Worm (Caenorhabditis elegans) whole organism, L1 larva: ENCODE data around the gene C16C8.7.

Experiments used
- F16B12.6 ChIP-seq: fragments of 150-350 bp; optimal IDR thresholded peaks from 2 replicates; lab custom pipeline; 2014; ENCODE audit warnings: missing biosample characterization, missing genetic modification characterization
- Y116A8C.19 ChIP-seq: sonication (generic microtip); optimal IDR thresholded peaks from 2 replicates; lab custom pipeline; 2016; ENCODE audit warnings: missing compliant biosample characterization, missing genetic modification characterization, borderline replicate concordance
- alr-1 ChIP-seq: fragments of 200-800 bp; sonication (Bioruptor generic); optimal IDR thresholded peaks from 2 replicates; lab custom pipeline; 2018; ENCODE audit warnings: borderline replicate concordance, mild to moderate bottlenecking, missing genetic modification characterization, missing compliant biosample characterization
- blmp-1 ChIP-seq: fragments of 150-350 bp; optimal IDR thresholded peaks from 2 replicates; lab custom pipeline; 2014; ENCODE audit warnings: missing biosample characterization, missing genetic modification characterization
- ceh-63 ChIP-seq: fragments of 200-800 bp; sonication (Bioruptor generic); optimal IDR thresholded peaks from 2 replicates; lab custom pipeline; 2018; ENCODE audit warnings: mild to moderate bottlenecking, missing genetic modification characterization, missing compliant biosample characterization
- ceh-88 ChIP-seq: fragments of 200-800 bp; sonication (Bioruptor generic); IDR thresholded peaks from 2 replicates; pipeline ENCODE4 v1.3.6; 2022; ENCODE audit warnings: missing genetic modification characterization, missing compliant biosample characterization
- ceh-90 ChIP-seq: sonication (generic microtip); optimal IDR thresholded peaks from 2 replicates; lab custom pipeline; 2016; ENCODE audit warnings: missing genetic modification characterization, missing compliant biosample characterization
- ces-1 ChIP-seq: fragments of 150-350 bp; optimal IDR thresholded peaks from 2 replicates; lab custom pipeline; 2014; ENCODE audit warnings: missing biosample characterization, missing genetic modification reagents, missing genetic modification characterization
- dsc-1 ChIP-seq: sonication (generic microtip); optimal IDR thresholded peaks from 2 replicates; lab custom pipeline; 2016; ENCODE audit warnings: mild to moderate bottlenecking, missing genetic modification characterization, missing compliant biosample characterization
- efl-1 ChIP-seq, 4 experiments: fragments of 150-350 bp; optimal IDR thresholded peaks in 3 of 4; peaks in 1 of 4; 1 replicate in 1 of 4; 2 replicates in 3 of 4; lab custom pipeline; 2014; ENCODE audit warnings: missing biosample characterization in 2 of 4, missing genetic modification characterization in 2 of 4, missing genetic modification reagents in 2 of 4
- egl-13 ChIP-seq: sonication (generic microtip); optimal IDR thresholded peaks from 2 replicates; lab custom pipeline; 2016; ENCODE audit warnings: missing genotype, missing genetic modification reagents, missing genetic modification characterization, missing compliant biosample characterization
- fkh-4 ChIP-seq: sonication (generic microtip); optimal IDR thresholded peaks from 2 replicates; lab custom pipeline; 2016; ENCODE audit warnings: missing compliant biosample characterization, missing genetic modification characterization, borderline replicate concordance
- grh-1 ChIP-seq: fragments of 200-800 bp; sonication (Bioruptor generic); IDR thresholded peaks from 2 replicates; pipeline ENCODE4 v1.3.6; 2022; ENCODE audit warnings: missing genetic modification reagents, missing genetic modification characterization, missing compliant biosample characterization
- hlh-4 ChIP-seq: sonication (generic microtip); optimal IDR thresholded peaks from 2 replicates; lab custom pipeline; 2016; ENCODE audit warnings: mild to moderate bottlenecking, missing genetic modification characterization, missing compliant biosample characterization
- isw-1 ChIP-seq: fragments of 200-800 bp; sonication (Bioruptor generic); IDR thresholded peaks from 2 replicates; pipeline ENCODE4 v1.3.6; 2022; ENCODE audit warnings: missing genetic modification characterization, missing compliant biosample characterization
- lin-14 ChIP-seq: fragments of 200-800 bp; sonication (Bioruptor generic); optimal IDR thresholded peaks from 2 replicates; lab custom pipeline; 2018; ENCODE audit warnings: mild to moderate bottlenecking, missing genetic modification characterization, moderate library complexity, missing compliant biosample characterization
- lin-15B ChIP-seq: fragments of 150-350 bp; sonication (generic microtip); optimal IDR thresholded peaks from 3 replicates; lab custom pipeline; 2014; ENCODE audit warnings: missing biosample characterization, missing genetic modification characterization
- lin-35 ChIP-seq, 2 experiments: fragments of 150-350 bp; optimal IDR thresholded peaks; 2 replicates each; lab custom pipeline; 2014; ENCODE audit warnings: missing biosample characterization in 2 of 2, missing genetic modification characterization in 2 of 2, missing genetic modification reagents in 2 of 2
- lin-39 ChIP-seq: fragments of 150-350 bp; optimal IDR thresholded peaks from 2 replicates; lab custom pipeline; 2014; ENCODE audit warnings: missing biosample characterization, missing genetic modification reagents, missing genetic modification characterization
- lir-3 ChIP-seq: sonication (generic microtip); optimal IDR thresholded peaks from 2 replicates; lab custom pipeline; 2016; ENCODE audit warnings: mild to moderate bottlenecking, missing genetic modification characterization, moderate library complexity, missing compliant biosample characterization; ENCODE audit not compliant: poor library complexity
- mef-2 ChIP-seq: fragments of 150-350 bp; optimal IDR thresholded peaks from 2 replicates; lab custom pipeline; 2014; ENCODE audit warnings: missing biosample characterization, missing genetic modification characterization
- nhr-11 ChIP-seq: fragments of 150-350 bp; optimal IDR thresholded peaks from 2 replicates; lab custom pipeline; 2014; ENCODE audit warnings: missing biosample characterization, missing genetic modification characterization
- nhr-47 ChIP-seq: sonication (generic microtip); optimal IDR thresholded peaks from 2 replicates; lab custom pipeline; 2016; ENCODE audit warnings: mild to moderate bottlenecking, missing genetic modification characterization, moderate library complexity, missing compliant biosample characterization
- nhr-71 ChIP-seq: sonication (generic microtip); optimal IDR thresholded peaks from 2 replicates; lab custom pipeline; 2016; ENCODE audit warnings: mild to moderate bottlenecking, missing genetic modification characterization, moderate library complexity, missing compliant biosample characterization
- nhr-76 ChIP-seq: sonication (generic microtip); optimal IDR thresholded peaks from 2 replicates; lab custom pipeline; 2017; ENCODE audit warnings: missing biosample characterization, missing genetic modification characterization
- nhr-77 ChIP-seq: fragments of 150-350 bp; optimal IDR thresholded peaks from 2 replicates; lab custom pipeline; 2014; ENCODE audit warnings: missing biosample characterization, missing genetic modification characterization
- rnt-1 ChIP-seq: sonication (generic microtip); optimal IDR thresholded peaks from 2 replicates; lab custom pipeline; 2016; ENCODE audit warnings: mild to moderate bottlenecking, missing genetic modification characterization, moderate library complexity, missing compliant biosample characterization
- snpc-4 ChIP-seq: fragments of 150-350 bp; optimal IDR thresholded peaks from 2 replicates; lab custom pipeline; 2014; ENCODE audit warnings: missing biosample characterization, missing genetic modification characterization
- snu-23 ChIP-seq: sonication (generic microtip); optimal IDR thresholded peaks from 2 replicates; lab custom pipeline; 2016; ENCODE audit warnings: missing genetic modification characterization, missing compliant biosample characterization
- sox-4 ChIP-seq: sonication (generic microtip); optimal IDR thresholded peaks from 2 replicates; lab custom pipeline; 2016; ENCODE audit warnings: missing genetic modification characterization, missing compliant biosample characterization
- sptf-1 ChIP-seq: fragments of 150-350 bp; optimal IDR thresholded peaks from 2 replicates; lab custom pipeline; 2014; ENCODE audit warnings: missing biosample characterization, missing genetic modification characterization
- unc-130 ChIP-seq: fragments of 150-350 bp; optimal IDR thresholded peaks from 2 replicates; lab custom pipeline; 2017; ENCODE audit warnings: missing biosample characterization, missing genetic modification characterization, inconsistent platforms
- unc-62 ChIP-seq: fragments of 150-350 bp; optimal IDR thresholded peaks from 2 replicates; lab custom pipeline; 2014; ENCODE audit warnings: missing biosample characterization, missing genetic modification reagents, missing genetic modification characterization
- unc-86 ChIP-seq: sonication (generic microtip); optimal IDR thresholded peaks from 2 replicates; lab custom pipeline; 2016; ENCODE audit warnings: missing genetic modification characterization, missing compliant biosample characterization
- unc-98 ChIP-seq: fragments of 200-800 bp; sonication (Bioruptor generic); IDR thresholded peaks from 2 replicates; pipeline ENCODE4 v1.3.6; 2022; ENCODE audit warnings: missing genetic modification characterization, missing compliant biosample characterization
- xbp-1 ChIP-seq: sonication (generic microtip); optimal IDR thresholded peaks from 2 replicates; lab custom pipeline; 2016; ENCODE audit warnings: missing genetic modification characterization, missing compliant biosample characterization
- zag-1 ChIP-seq: fragments of 150-350 bp; optimal IDR thresholded peaks from 2 replicates; lab custom pipeline; 2014; ENCODE audit warnings: missing biosample characterization, missing genetic modification characterization
- ztf-11 ChIP-seq, 2 experiments: sonication (generic microtip); optimal IDR thresholded peaks; 2 replicates each; lab custom pipeline; 2016 to 2017; ENCODE audit warnings: missing genetic modification characterization in 2 of 2, missing biosample characterization in 1 of 2, missing compliant biosample characterization in 1 of 2
- ztf-4 ChIP-seq: fragments of 150-350 bp; optimal IDR thresholded peaks from 2 replicates; lab custom pipeline; 2014; ENCODE audit warnings: missing biosample characterization, missing genetic modification characterization

C16C8.7 gene

ce11 chrII:3439244-3439698, 20.7 kb downstream of the C16C8.7 start (continued):
- TF ChIP-seq efl-1 (optimal IDR thresholded peaks at IDR 0.05; lab: Kevin White, UChicago), result peak in 1 of 2 experiments; percentile 20
- no peak for TF ChIP-seq efl-1 (GFP tag; optimal IDR thresholded peaks at IDR 0.05 in 1 of 2; lab: Kevin White, UChicago)
- TF ChIP-seq snu-23, result peak; percentile 38
- no peak for TF ChIP-seq Y116A8C.19
- TF ChIP-seq lin-15B, result no peak
- no peak for TF ChIP-seq dsc-1 (tag; lab: Kevin White, UChicago)
- TF ChIP-seq ceh-88 (GFP tag; lab: Robert Waterston, UW), result no peak
- TF ChIP-seq sox-4, result no peak
- no peak for TF ChIP-seq ztf-4 (tag; lab: Kevin White, UChicago)
- TF ChIP-seq sptf-1 (tag; lab: Kevin White, UChicago), result no peak
- TF ChIP-seq lir-3 (tag; lab: Kevin White, UChicago), result no peak
- peak; percentile 64 for TF ChIP-seq nhr-47
- no peak for TF ChIP-seq mef-2 (tag; lab: Kevin White, UChicago)
- no peak for TF ChIP-seq nhr-76
- TF ChIP-seq rnt-1, result peak; percentile 51
- TF ChIP-seq hlh-4, result no peak
- peak; percentile 4 for TF ChIP-seq xbp-1 (tag; lab: Kevin White, UChicago)
- no peak for TF ChIP-seq ztf-11 (tag; optimal IDR thresholded peaks at IDR 0.05; lab: Kevin White, UChicago)
- peak in 1 of 2 experiments; percentile 54 for TF ChIP-seq lin-35 (GFP tag; optimal IDR thresholded peaks at IDR 0.05; lab: Kevin White, UChicago)
- TF ChIP-seq unc-62 (GFP tag; lab: Kevin White, UChicago), result no peak
- no peak for TF ChIP-seq egl-13 (tag; lab: Kevin White, UChicago)
- TF ChIP-seq unc-86 (tag; lab: Kevin White, UChicago), result no peak
- no peak for TF ChIP-seq snpc-4 (tag; lab: Kevin White, UChicago)
- no peak for TF ChIP-seq F16B12.6 (tag; lab: Kevin White, UChicago)
- no peak for TF ChIP-seq isw-1 (GFP tag; lab: Robert Waterston, UW)
- no peak for TF ChIP-seq ces-1 (GFP tag; lab: Kevin White, UChicago)
- no peak for TF ChIP-seq lin-39
- no peak for TF ChIP-seq fkh-4 (tag; lab: Kevin White, UChicago)
- peak; percentile 60 for TF ChIP-seq lin-14 (GFP tag; lab: Kevin White, UChicago)
- TF ChIP-seq unc-130, result no peak
- 0 out of 2 replicates have a peak, but pooled peaks have one; percentile 6 for TF ChIP-seq grh-1

- TF ChIP-seq nhr-71 (tag; lab: Kevin White, UChicago), result no peak
- peak; percentile 90 for TF ChIP-seq blmp-1 (tag; lab: Kevin White, UChicago)
Observed at ce11 chrII:3438280-3438679, 21.7 kb downstream of the C16C8.7 start.

- TF ChIP-seq lin-35 (GFP tag; optimal IDR thresholded peaks at IDR 0.05; lab: Kevin White, UChicago) (no peak), ceh-90 (tag; lab: Kevin White, UChicago) (no peak), unc-98 (GFP tag; lab: Robert Waterston, UW) (no peak), ceh-88 (GFP tag; lab: Robert Waterston, UW) (no peak), alr-1 (tag; lab: Kevin White, UChicago) (no peak), unc-86 (tag; lab: Kevin White, UChicago) (no peak)
Observed at ce11 chrII:3437393-3437792, 22.6 kb downstream of the C16C8.7 start.

- TF ChIP-seq hlh-4 (no peak), nhr-11 (tag; lab: Kevin White, UChicago) (no peak), ceh-63 (GFP tag; lab: Kevin White, UChicago) (no peak), zag-1 (no peak), sptf-1 (tag; lab: Kevin White, UChicago) (no peak), nhr-77 (tag; lab: Kevin White, UChicago) (no peak)
Observed at ce11 chrII:3436412-3436811, 23.5 kb downstream of the C16C8.7 start, which contains the start of gene skpo-2. skpo-2 (minus strand) TSS chrII:3436512.
